Worm (Caenorhabditis elegans) whole organism, L3 larva: Measurements from ENCODE around the gene ZK1248.19.

Experiments used
- aly-2 ChIP-seq: fragments of 150-350 bp; optimal IDR thresholded peaks from 2 replicates; lab custom pipeline; 2014; ENCODE audit warnings: missing biosample characterization, missing genetic modification characterization
- ceh-28 ChIP-seq: fragments of 150-350 bp; optimal IDR thresholded peaks from 2 replicates; lab custom pipeline; 2014; ENCODE audit warnings: missing biosample characterization, missing genetic modification reagents, missing genetic modification characterization
- ceh-82 ChIP-seq: fragments of 150-350 bp; optimal IDR thresholded peaks from 2 replicates; lab custom pipeline; 2014; ENCODE audit warnings: missing biosample characterization, missing genetic modification characterization
- ceh-9 ChIP-seq: sonication (generic microtip); optimal IDR thresholded peaks from 2 replicates; lab custom pipeline; 2018; ENCODE audit warnings: missing biosample characterization, missing genetic modification characterization
- egl-5 ChIP-seq: fragments of 150-350 bp; optimal IDR thresholded peaks from 2 replicates; lab custom pipeline; 2017; ENCODE audit warnings: missing biosample characterization, missing genetic modification reagents, missing genetic modification characterization, inconsistent platforms
- elt-1 ChIP-seq: fragments of 150-350 bp; optimal IDR thresholded peaks from 2 replicates; lab custom pipeline; 2014; ENCODE audit warnings: missing biosample characterization, missing genetic modification characterization
- elt-2 ChIP-seq: sonication (generic microtip); optimal IDR thresholded peaks from 2 replicates; lab custom pipeline; 2016; ENCODE audit warnings: missing genetic modification reagents, mild to moderate bottlenecking, missing genetic modification characterization, missing compliant biosample characterization
- elt-3 ChIP-seq, 3 experiments: fragments of 150-350 bp in 1 of 3; sonication (generic microtip) in 2 of 3; optimal IDR thresholded peaks; 2 replicates in 2 of 3; 4 replicates in 1 of 3; lab custom pipeline; 2014 to 2017; ENCODE audit warnings: missing biosample characterization in 3 of 3, missing genetic modification characterization in 3 of 3
- eor-1 ChIP-seq, 2 experiments: fragments of 150-350 bp; optimal IDR thresholded peaks; 2 replicates each; lab custom pipeline; 2014 to 2018; ENCODE audit warnings: missing biosample characterization in 2 of 2, missing genetic modification characterization in 2 of 2
- fkh-10 ChIP-seq: sonication (generic microtip); optimal IDR thresholded peaks from 2 replicates; lab custom pipeline; 2017; ENCODE audit warnings: missing biosample characterization, missing genetic modification reagents, missing genetic modification characterization
- fkh-2 ChIP-seq: fragments of 150-350 bp; optimal IDR thresholded peaks from 2 replicates; lab custom pipeline; 2014; ENCODE audit warnings: missing biosample characterization, missing genetic modification reagents, missing genetic modification characterization
- hmg-11 ChIP-seq: sonication (generic microtip); optimal IDR thresholded peaks from 2 replicates; lab custom pipeline; 2016; ENCODE audit warnings: missing genetic modification characterization, missing compliant biosample characterization
- jun-1 ChIP-seq: fragments of 150-350 bp; optimal IDR thresholded peaks from 2 replicates; lab custom pipeline; 2014; ENCODE audit warnings: missing biosample characterization, missing genetic modification reagents, missing genetic modification characterization
- lin-15B ChIP-seq: fragments of 150-350 bp; optimal IDR thresholded peaks from 2 replicates; lab custom pipeline; 2014; ENCODE audit warnings: missing biosample characterization, missing genetic modification characterization
- lin-39 ChIP-seq: fragments of 150-350 bp; optimal IDR thresholded peaks from 2 replicates; lab custom pipeline; 2018; ENCODE audit warnings: missing biosample characterization, missing genetic modification reagents, missing genetic modification characterization
- lsy-12 ChIP-seq: sonication (generic microtip); optimal IDR thresholded peaks from 2 replicates; lab custom pipeline; 2016; ENCODE audit warnings: mild to moderate bottlenecking, missing genetic modification characterization, missing compliant biosample characterization
- mml-1 ChIP-seq: fragments of 150-350 bp; sonication (generic microtip); optimal IDR thresholded peaks from 3 replicates; lab custom pipeline; 2014; ENCODE audit warnings: missing biosample characterization, missing genetic modification characterization
- nfya-1 ChIP-seq: sonication (generic microtip); optimal IDR thresholded peaks from 2 replicates; lab custom pipeline; 2017; ENCODE audit warnings: missing genetic modification characterization, mild to moderate bottlenecking, missing compliant biosample characterization, antibody characterized with exemption, moderate library complexity; ENCODE audit not compliant: insufficient read depth
- nhr-12 ChIP-seq: fragments of 150-350 bp; optimal IDR thresholded peaks from 2 replicates; lab custom pipeline; 2014; ENCODE audit warnings: missing biosample characterization, missing genetic modification characterization
- nhr-23 ChIP-seq: fragments of 150-350 bp; optimal IDR thresholded peaks from 2 replicates; lab custom pipeline; 2014; ENCODE audit warnings: missing biosample characterization, missing genetic modification reagents, missing genetic modification characterization
- nhr-237 ChIP-seq: fragments of 150-350 bp; optimal IDR thresholded peaks from 2 replicates; lab custom pipeline; 2014; ENCODE audit warnings: missing biosample characterization, missing genetic modification characterization
- nhr-25 ChIP-seq: sonication (generic microtip); optimal IDR thresholded peaks from 2 replicates; lab custom pipeline; 2017; ENCODE audit warnings: missing biosample characterization, missing genetic modification characterization
- nhr-43 ChIP-seq: sonication (generic microtip); optimal IDR thresholded peaks from 2 replicates; lab custom pipeline; 2016; ENCODE audit warnings: mild to moderate bottlenecking, missing genetic modification characterization, missing compliant biosample characterization; ENCODE audit not compliant: poor library complexity, severe bottlenecking
- nhr-67 ChIP-seq: fragments of 150-350 bp; optimal IDR thresholded peaks from 2 replicates; lab custom pipeline; 2014; ENCODE audit warnings: missing biosample characterization, missing genetic modification characterization
- nhr-77 ChIP-seq: fragments of 150-350 bp; optimal IDR thresholded peaks from 2 replicates; lab custom pipeline; 2014; ENCODE audit warnings: missing biosample characterization, missing genetic modification characterization
- pha-4 ChIP-seq: fragments of 150-350 bp; optimal IDR thresholded peaks from 2 replicates; lab custom pipeline; 2014; ENCODE audit warnings: missing biosample characterization, missing genetic modification reagents, missing genetic modification characterization
- pqm-1 ChIP-seq: fragments of 150-350 bp; optimal IDR thresholded peaks from 2 replicates; lab custom pipeline; 2017; ENCODE audit warnings: missing biosample characterization, missing genetic modification characterization, inconsistent platforms
- sea-2 ChIP-seq: fragments of 150-350 bp; sonication (generic microtip); optimal IDR thresholded peaks from 4 replicates; lab custom pipeline; 2014; ENCODE audit warnings: missing biosample characterization, missing genetic modification reagents, missing genetic modification characterization
- skn-1 ChIP-seq: fragments of 150-350 bp; optimal IDR thresholded peaks from 2 replicates; lab custom pipeline; 2014; ENCODE audit warnings: missing biosample characterization, missing genetic modification characterization
- snpc-4 ChIP-seq: fragments of 150-350 bp; optimal IDR thresholded peaks from 2 replicates; lab custom pipeline; 2014; ENCODE audit warnings: missing biosample characterization, missing genetic modification characterization
- unc-39 ChIP-seq: sonication (generic microtip); optimal IDR thresholded peaks from 4 replicates; lab custom pipeline; 2017; ENCODE audit warnings: missing biosample characterization, missing genetic modification characterization
- zag-1 ChIP-seq: fragments of 150-350 bp; optimal IDR thresholded peaks from 2 replicates; lab custom pipeline; 2014; ENCODE audit warnings: missing biosample characterization, missing genetic modification characterization
- ztf-11 ChIP-seq: fragments of 150-350 bp; optimal IDR thresholded peaks from 2 replicates; lab custom pipeline; 2014; ENCODE audit warnings: missing biosample characterization, missing genetic modification characterization
- ztf-4 ChIP-seq: fragments of 150-350 bp; optimal IDR thresholded peaks from 2 replicates; lab custom pipeline; 2014; ENCODE audit warnings: missing biosample characterization, missing genetic modification characterization

Gene ZK1248.19

ce11 chrII:5854122-5854521 is 14.9 kb upstream of the ZK1248.19 start, which contains the start of gene H41C03.1:
H41C03.1 (plus strand) TSS chrII:5854422.
- TF ChIP-seq nhr-25 (no peak), elt-3 (tag; optimal IDR thresholded peaks at IDR 0.05; lab: Kevin White, UChicago) (no peak), nhr-77 (tag; lab: Kevin White, UChicago) (no peak)
- TF ChIP-seq, all 47 proteins: peak for 0

ce11 chrII:5853261-5853660 is 14.0 kb upstream of the ZK1248.19 start:
- TF ChIP-seq nhr-23 (tag; lab: Kevin White, UChicago) (peak; percentile 91), nhr-43 (peak; percentile 31), ceh-28 (peak; percentile 20), zag-1 (tag; lab: Kevin White, UChicago) (no peak), nhr-77 (tag; lab: Kevin White, UChicago) (no peak), elt-3 (tag; optimal IDR thresholded peaks at IDR 0.05; lab: Kevin White, UChicago) (peak in 2 of 3 experiments; percentile 42 to 53), elt-1 (tag; lab: Kevin White, UChicago) (no peak)

- TF ChIP-seq snpc-4 (tag; lab: Kevin White, UChicago) = no peak
- TF ChIP-seq lin-39 (tag; lab: Kevin White, UChicago) = no peak
- no peak for TF ChIP-seq aly-2 (tag; lab: Kevin White, UChicago)
- no peak for TF ChIP-seq mml-1 (tag; lab: Kevin White, UChicago)
- TF ChIP-seq zag-1 (tag; lab: Kevin White, UChicago) = no peak
- TF ChIP-seq egl-5 (tag; lab: Kevin White, UChicago) = no peak
- no peak for TF ChIP-seq nhr-77 (tag; lab: Kevin White, UChicago)
- TF ChIP-seq elt-2 (tag; lab: Kevin White, UChicago) = no peak
- no peak for TF ChIP-seq nhr-67 (tag; lab: Kevin White, UChicago)
- TF ChIP-seq ceh-9 (tag; lab: Kevin White, UChicago) = no peak
- no peak for TF ChIP-seq skn-1
- no peak for TF ChIP-seq ztf-4 (tag; lab: Kevin White, UChicago)
- TF ChIP-seq ztf-11 (tag; lab: Kevin White, UChicago) = no peak
- no peak for TF ChIP-seq elt-3 (tag; optimal IDR thresholded peaks at IDR 0.05; lab: Kevin White, UChicago)
- no peak for TF ChIP-seq nhr-12 (tag; lab: Kevin White, UChicago)
- no peak for TF ChIP-seq lsy-12 (tag; lab: Kevin White, UChicago)
These were observed 12.8 kb upstream of the ZK1248.19 start, which contains the start of gene H41C03.2 for ce11 chrII:5852007-5852406. H41C03.2 (minus strand) TSS chrII:5852107.

- TF ChIP-seq elt-2 (tag; lab: Kevin White, UChicago) (peak; percentile 70), nhr-12 (tag; lab: Kevin White, UChicago) (no peak), nfya-1 (tag; lab: Kevin White, UChicago) (no peak), pqm-1 (tag; lab: Kevin White, UChicago) (peak; percentile 5), pha-4 (peak; percentile 68)
These were observed 7.0 kb upstream of the ZK1248.19 start for ce11 chrII:5846181-5846580.

ce11 chrII:5845441-5845840 is 6.2 kb upstream of the ZK1248.19 start, which contains the start of the genes ZK1248.17 and H41C03.3:
ZK1248.17 (minus strand) TSS chrII:5845541.
H41C03.3 (plus strand) TSS chrII:5845777.
- no peak for TF ChIP-seq unc-39 (tag; lab: Kevin White, UChicago)
- TF ChIP-seq fkh-10 (GFP tag; lab: Kevin White, UChicago) = no peak
- no peak for TF ChIP-seq ceh-82 (tag; lab: Kevin White, UChicago)
- TF ChIP-seq lin-15B (tag; lab: Kevin White, UChicago) = no peak
- TF ChIP-seq ceh-28 = no peak
- no peak for TF ChIP-seq hmg-11 (tag; lab: Kevin White, UChicago)
- no peak for TF ChIP-seq eor-1 (tag; optimal IDR thresholded peaks at IDR 0.05; lab: Kevin White, UChicago)
- no peak for TF ChIP-seq nhr-25
- TF ChIP-seq nhr-67 (tag; lab: Kevin White, UChicago) = no peak
- no peak for TF ChIP-seq sea-2 (GFP tag; lab: Kevin White, UChicago)
- no peak for TF ChIP-seq elt-1 (tag; lab: Kevin White, UChicago)
- TF ChIP-seq nhr-43 = no peak
- no peak for TF ChIP-seq jun-1 (tag; lab: Kevin White, UChicago)
- no peak for TF ChIP-seq fkh-2 (tag; lab: Kevin White, UChicago)
- no peak for TF ChIP-seq elt-3 (tag; optimal IDR thresholded peaks at IDR 0.05; lab: Kevin White, UChicago)
- no peak for TF ChIP-seq pqm-1 (tag; lab: Kevin White, UChicago)
- TF ChIP-seq nhr-237 = no peak
